Worm (Caenorhabditis elegans): ENCODE data around the gene pqn-41.

pqn-41 gene

ce11 chrIII:1905589-1905988 is at the start of gene pqn-41, which contains the start of gene B0524.6:
pqn-41 (plus strand) TSS chrIII:1905958.
B0524.6 (minus strand) TSS chrIII:1905640.
- no peak for TF ChIP-seq ztf-7 (tag; optimal IDR thresholded peaks at IDR 0.05)
- no peak for TF ChIP-seq php-3 (GFP tag; IDR thresholded peaks at IDR 0.05)
- TF ChIP-seq hmg-1.1 (GFP tag; IDR thresholded peaks at IDR 0.05), result 0 out of 2 replicates have a peak, but pooled peaks have one; percentile 17
- no peak for TF ChIP-seq pqm-1 (tag; optimal IDR thresholded peaks at IDR 0.05)
- TF ChIP-seq lin-1 (GFP tag; IDR thresholded peaks at IDR 0.05), result no peak
- no peak for TF ChIP-seq cey-2 (tag; optimal IDR thresholded peaks at IDR 0.05; ENCODE audit: borderline replicate concordance, insufficient read depth)
- TF ChIP-seq nhr-76 (tag; optimal IDR thresholded peaks at IDR 0.05), result no peak
- TF ChIP-seq unc-62 (GFP tag; optimal IDR thresholded peaks at IDR 0.05 in 1 of 2), result no peak
- TF ChIP-seq unc-62 (tag; optimal IDR thresholded peaks at IDR 0.05), result no peak
- no peak for TF ChIP-seq tra-1 (GFP tag; IDR thresholded peaks at IDR 0.05)
- no peak for TF ChIP-seq spr-3 (GFP tag; optimal IDR thresholded peaks at IDR 0.05)
- TF ChIP-seq Y105C5A.15 (GFP tag; IDR thresholded peaks at IDR 0.05), result no peak
- TF ChIP-seq aha-1 (tag), result no peak
- no peak for TF ChIP-seq jun-1 (tag; optimal IDR thresholded peaks at IDR 0.05)
- no peak for TF ChIP-seq dmd-9 (GFP tag; IDR thresholded peaks at IDR 0.05)
- TF ChIP-seq ceh-28 (tag; optimal IDR thresholded peaks at IDR 0.05), result no peak
- TF ChIP-seq egl-27 (tag; optimal IDR thresholded peaks at IDR 0.05), result no peak
- TF ChIP-seq ceh-62 (tag; optimal IDR thresholded peaks at IDR 0.05), result no peak
- TF ChIP-seq F49E8.2 (tag; optimal IDR thresholded peaks at IDR 0.05; ENCODE audit: borderline replicate concordance), result no peak
- TF ChIP-seq nhr-28 (tag; optimal IDR thresholded peaks at IDR 0.05), result no peak
- TF ChIP-seq lir-3 (tag; optimal IDR thresholded peaks at IDR 0.05), result no peak
- TF ChIP-seq nhr-10 (tag; optimal IDR thresholded peaks at IDR 0.05), result no peak
- TF ChIP-seq madf-9 (GFP tag; conservative IDR thresholded peaks at IDR 0.05), result no peak
- no peak for TF ChIP-seq nhr-41 (GFP tag; IDR thresholded peaks at IDR 0.05)
- no peak for TF ChIP-seq ztf-11 (tag; optimal IDR thresholded peaks at IDR 0.05)
- TF ChIP-seq nhr-102 (tag; optimal IDR thresholded peaks at IDR 0.05), result no peak
- TF ChIP-seq zfp-2 (tag; optimal IDR thresholded peaks at IDR 0.05), result no peak
- no peak for TF ChIP-seq fkh-10 (GFP tag; optimal IDR thresholded peaks at IDR 0.05)
- peak; percentile 73 for TF ChIP-seq dpl-1 (GFP tag; optimal IDR thresholded peaks at IDR 0.05)
- TF ChIP-seq lin-15B (tag; optimal IDR thresholded peaks at IDR 0.05), result no peak
- no peak for TF ChIP-seq snpc-1.2 (GFP tag; IDR thresholded peaks at IDR 0.05)
- TF ChIP-seq mxl-2 (GFP tag; conservative IDR thresholded peaks at IDR 0.05), result no peak
- no peak for TF ChIP-seq mdl-1 (tag; optimal IDR thresholded peaks at IDR 0.05)
- TF ChIP-seq hlh-11 (tag; optimal IDR thresholded peaks at IDR 0.05), result no peak
- TF ChIP-seq mxl-3 (GFP tag; optimal IDR thresholded peaks at IDR 0.05), result no peak
- no peak for TF ChIP-seq dmd-6 (GFP tag; IDR thresholded peaks at IDR 0.05)
- TF ChIP-seq mes-2 (tag; optimal IDR thresholded peaks at IDR 0.05; ENCODE audit: poor library complexity, severe bottlenecking), result peak; percentile 75
- no peak for TF ChIP-seq nhr-77 (tag; optimal IDR thresholded peaks at IDR 0.05)
- no peak for TF ChIP-seq lim-7 (GFP tag; IDR thresholded peaks at IDR 0.05)
- no peak for TF ChIP-seq sdz-12 (GFP tag; optimal IDR thresholded peaks at IDR 0.05)
- TF ChIP-seq ceh-32 (tag; optimal IDR thresholded peaks at IDR 0.05; ENCODE audit: poor library complexity), result no peak
- TF ChIP-seq duxl-1 (tag; optimal IDR thresholded peaks at IDR 0.05; ENCODE audit: poor library complexity), result no peak
- TF ChIP-seq mep-1 (tag; optimal IDR thresholded peaks at IDR 0.05), result peak; percentile 68
- TF ChIP-seq zip-11 (GFP tag; IDR thresholded peaks at IDR 0.05), result no peak
- no peak for TF ChIP-seq ZK546.5 (tag; optimal IDR thresholded peaks at IDR 0.05)
- no peak for TF ChIP-seq nhr-42 (GFP tag; IDR thresholded peaks at IDR 0.05)
- TF ChIP-seq nhr-48 (tag; optimal IDR thresholded peaks at IDR 0.05), result no peak
- TF ChIP-seq zfp-3 (GFP tag; conservative IDR thresholded peaks at IDR 0.05), result no peak
- no peak for TF ChIP-seq ceh-44 (GFP tag; IDR thresholded peaks at IDR 0.05)
- TF ChIP-seq unc-130 (GFP tag; optimal IDR thresholded peaks at IDR 0.05), result no peak
- no peak for TF ChIP-seq zip-2 (tag; optimal IDR thresholded peaks at IDR 0.05)
- TF ChIP-seq F44E2.7 (GFP tag; IDR thresholded peaks at IDR 0.05), result no peak
- TF ChIP-seq hif-1 (tag; optimal IDR thresholded peaks at IDR 0.05), result no peak
